Worm (Caenorhabditis elegans) whole organism, mixed stage, embryonic: Measurements from ENCODE around the gene idi-1.

Experiments used
- lin-32 ChIP-seq: fragments of 200-800 bp; sonication (Bioruptor generic); optimal IDR thresholded peaks from 2 replicates; lab custom pipeline; 2018; ENCODE audit warnings: mild to moderate bottlenecking, missing genetic modification characterization, missing compliant biosample characterization
- unc-39 ChIP-seq: fragments of 150-350 bp; optimal IDR thresholded peaks from 2 replicates; lab custom pipeline; 2014; ENCODE audit warnings: missing biosample characterization, missing genetic modification characterization
- zip-8 ChIP-seq: fragments of 150-350 bp; optimal IDR thresholded peaks from 2 replicates; lab custom pipeline; 2014; ENCODE audit warnings: missing biosample characterization, missing genetic modification characterization

ce11 chrIII:8047412-8047811 is 44.1 kb upstream of the idi-1 start, which contains the start of gene K12H4.2:
- TF ChIP-seq unc-39 (no peak), zip-8 (tag; lab: Kevin White, UChicago) (no peak), lin-32 (GFP tag; lab: Kevin White, UChicago) (no peak)
